Fruit fly (Drosophila melanogaster) whole organism, embryonic: Measurements from ENCODE around the gene CG17224.

Experiments
- B-H2 ChIP-seq: fragments of 200-800 bp; sonication (Bioruptor generic); optimal IDR thresholded peaks from 2 replicates; lab custom pipeline; 2018; ENCODE audit warnings: missing biosample characterization, mild to moderate bottlenecking, missing genetic modification characterization
- CG11696 ChIP-seq: fragments of 200-800 bp; sonication (Bioruptor generic); IDR thresholded peaks from 2 replicates; pipeline ENCODE4 v1.3.6; 2022; ENCODE audit warnings: missing biosample characterization, missing genetic modification characterization
- CG12219 ChIP-seq: fragments of 200-800 bp; sonication (Bioruptor generic); optimal IDR thresholded peaks from 3 replicates; lab custom pipeline; 2018; ENCODE audit warnings: missing biosample characterization, mild to moderate bottlenecking, missing genetic modification characterization
- CG12391 ChIP-seq: fragments of 200-800 bp; sonication (Bioruptor generic); optimal IDR thresholded peaks from 3 replicates; lab custom pipeline; 2018; ENCODE audit warnings: missing biosample characterization, mild to moderate bottlenecking, missing genetic modification characterization, moderate library complexity
- CG12744 ChIP-seq: fragments of 200-800 bp; sonication (Bioruptor generic); optimal IDR thresholded peaks from 2 replicates; lab custom pipeline; 2016; ENCODE audit warnings: missing biosample characterization, missing genetic modification characterization
- CG14441 ChIP-seq: fragments of 200-800 bp; sonication (Bioruptor generic); IDR thresholded peaks from 2 replicates; pipeline ENCODE4 v1.3.6; 2022; ENCODE audit warnings: missing biosample characterization, missing genetic modification characterization
- CG18599 ChIP-seq: fragments of 200-800 bp; sonication (Bioruptor generic); optimal IDR thresholded peaks from 3 replicates; lab custom pipeline; 2017; ENCODE audit warnings: missing biosample characterization, missing genetic modification characterization, mild to moderate bottlenecking, moderate library complexity, missing genetic modification reagents
- CG2129 ChIP-seq: fragments of 200-800 bp; sonication (Bioruptor generic); IDR thresholded peaks from 2 replicates; pipeline ENCODE4 v1.3.6; 2022; ENCODE audit warnings: missing biosample characterization, missing genetic modification characterization; ENCODE audit not compliant: partially characterized antibody
- CG2199 ChIP-seq: fragments of 200-800 bp; sonication (Bioruptor generic); IDR thresholded peaks from 3 replicates; pipeline ENCODE4 v1.3.6; 2022; ENCODE audit warnings: missing biosample characterization, missing genetic modification characterization
- CG30020 ChIP-seq: fragments of 200-800 bp; optimal IDR thresholded peaks from 2 replicates; lab custom pipeline; 2019; ENCODE audit warnings: missing biosample characterization, mild to moderate bottlenecking, missing genetic modification characterization, moderate library complexity
- CG3838 ChIP-seq: fragments of 200-800 bp; sonication (Bioruptor generic); optimal IDR thresholded peaks from 3 replicates; lab custom pipeline; 2016; ENCODE audit warnings: missing biosample characterization, missing genetic modification characterization
- CG43689 ChIP-seq: fragments of 200-800 bp; sonication (Bioruptor generic); IDR thresholded peaks from 2 replicates; pipeline ENCODE4 v1.3.6; 2022; ENCODE audit warnings: missing biosample characterization, missing genetic modification characterization
- CG4617 ChIP-seq: fragments of 200-800 bp; sonication (Bioruptor generic); optimal IDR thresholded peaks from 3 replicates; lab custom pipeline; 2016; ENCODE audit warnings: missing biosample characterization, missing genetic modification characterization, borderline replicate concordance
- CG7556 ChIP-seq: fragments of 200-800 bp; sonication (Bioruptor generic); optimal IDR thresholded peaks from 2 replicates; lab custom pipeline; 2017; ENCODE audit warnings: missing biosample characterization, mild to moderate bottlenecking, missing genetic modification characterization
- CG8089 ChIP-seq: fragments of 200-800 bp; sonication (Bioruptor generic); optimal IDR thresholded peaks from 3 replicates; lab custom pipeline; 2016; ENCODE audit warnings: missing biosample characterization, missing genetic modification characterization
- CG8478 ChIP-seq: fragments of >200 bp; optimal IDR thresholded peaks from 2 replicates; lab custom pipeline; 2018
- CG9215 ChIP-seq: fragments of 200-800 bp; sonication (Bioruptor generic); IDR thresholded peaks from 2 replicates; pipeline ENCODE4 v1.3.6; 2022; ENCODE audit warnings: missing biosample characterization, missing genetic modification characterization
- D19A ChIP-seq: fragments of 200-800 bp; optimal IDR thresholded peaks from 3 replicates; lab custom pipeline; 2019; ENCODE audit warnings: missing biosample characterization, mild to moderate bottlenecking, missing genetic modification characterization, moderate library complexity
- Dbx ChIP-seq: fragments of 200-800 bp; sonication (Bioruptor generic); IDR thresholded peaks from 3 replicates; pipeline ENCODE4 v1.3.6; 2022; ENCODE audit warnings: missing biosample characterization, missing genetic modification characterization
- Dek ChIP-seq: fragments of 200-800 bp; sonication (Bioruptor generic); optimal IDR thresholded peaks from 3 replicates; lab custom pipeline; 2019; ENCODE audit warnings: missing biosample characterization, mild to moderate bottlenecking, missing genetic modification characterization, moderate library complexity
- E2f1 ChIP-seq: fragments of 200-800 bp; sonication (Bioruptor generic); IDR thresholded peaks from 2 replicates; pipeline ENCODE4 v1.3.6; 2022; ENCODE audit warnings: missing biosample characterization, missing genetic modification characterization
- HLH3B ChIP-seq: fragments of 200-800 bp; sonication (Bioruptor generic); IDR thresholded peaks from 2 replicates; pipeline ENCODE4 v1.3.6; 2022; ENCODE audit warnings: missing biosample characterization, missing genetic modification characterization
- HmgD ChIP-seq: fragments of 200-800 bp; sonication (Bioruptor generic); optimal IDR thresholded peaks from 3 replicates; lab custom pipeline; 2016; ENCODE audit warnings: missing biosample characterization, missing genetic modification characterization
- Lhr ChIP-seq: fragments of 200-800 bp; sonication (Bioruptor generic); optimal IDR thresholded peaks from 3 replicates; lab custom pipeline; 2017; ENCODE audit warnings: mild to moderate bottlenecking, missing biosample characterization, missing genetic modification reagents, missing genetic modification characterization
- Meics ChIP-seq: fragments of 200-800 bp; sonication (Bioruptor generic); optimal IDR thresholded peaks from 2 replicates; lab custom pipeline; 2017; ENCODE audit warnings: missing biosample characterization, mild to moderate bottlenecking, missing genetic modification characterization
- NK7.1 ChIP-seq: fragments of 200-800 bp; sonication (Bioruptor generic); optimal IDR thresholded peaks from 3 replicates; lab custom pipeline; 2016; ENCODE audit warnings: missing biosample characterization, missing genetic modification characterization
- Nf-YC ChIP-seq: fragments of 200-800 bp; optimal IDR thresholded peaks from 3 replicates; lab custom pipeline; 2019; ENCODE audit warnings: missing biosample characterization, mild to moderate bottlenecking, missing genetic modification characterization, moderate library complexity
- Pdp1 ChIP-seq, 2 experiments: fragments of 200-800 bp; sonication (Bioruptor generic); optimal IDR thresholded peaks; 3 replicates each; lab custom pipeline; 2016; ENCODE audit warnings: missing biosample characterization in 2 of 2, missing genetic modification characterization in 2 of 2, mild to moderate bottlenecking in 1 of 2, moderate library complexity in 1 of 2
- Ravus ChIP-seq: fragments of 200-800 bp; sonication (Bioruptor generic); IDR thresholded peaks from 2 replicates; pipeline ENCODE4 v1.3.6; 2022; ENCODE audit warnings: missing biosample characterization, missing genetic modification characterization
- Spps ChIP-seq: fragments of 200-800 bp; sonication (Bioruptor generic); optimal IDR thresholded peaks from 2 replicates; lab custom pipeline; 2018; ENCODE audit warnings: missing biosample characterization, mild to moderate bottlenecking, missing genetic modification characterization
- Tbp ChIP-seq: fragments of >200 bp; optimal IDR thresholded peaks from 2 replicates; lab custom pipeline; 2018; ENCODE audit warnings: missing biosample characterization, missing genetic modification characterization
- ci ChIP-seq: fragments of 200-800 bp; sonication (Bioruptor generic); IDR thresholded peaks from 3 replicates; pipeline ENCODE4 v1.3.6; 2022; ENCODE audit warnings: missing biosample characterization, missing genetic modification characterization
- exex ChIP-seq: fragments of 200-800 bp; sonication (Bioruptor generic); optimal IDR thresholded peaks from 4 replicates; lab custom pipeline; 2018; ENCODE audit warnings: missing biosample characterization, mild to moderate bottlenecking, missing genetic modification characterization, moderate library complexity
- fd3F ChIP-seq: fragments of 200-800 bp; sonication (Bioruptor generic); optimal IDR thresholded peaks from 2 replicates; lab custom pipeline; 2018; ENCODE audit warnings: missing biosample characterization, mild to moderate bottlenecking, missing genetic modification characterization, moderate library complexity
- grau ChIP-seq: fragments of 200-800 bp; optimal IDR thresholded peaks from 3 replicates; lab custom pipeline; 2019; ENCODE audit warnings: missing biosample characterization, mild to moderate bottlenecking, missing genetic modification characterization, moderate library complexity
- hb ChIP-seq: fragments of 200-800 bp; sonication (Bioruptor generic); IDR thresholded peaks from 3 replicates; pipeline ENCODE4 v1.3.6; 2022; ENCODE audit warnings: missing biosample characterization, missing genetic modification characterization; ENCODE audit not compliant: partially characterized antibody
- klu ChIP-seq: fragments of 200-800 bp; sonication (Bioruptor generic); IDR thresholded peaks from 2 replicates; pipeline ENCODE4 v1.3.6; 2022; ENCODE audit warnings: missing biosample characterization, missing genetic modification characterization
- nom ChIP-seq: fragments of 200-800 bp; sonication (Bioruptor generic); optimal IDR thresholded peaks from 2 replicates; lab custom pipeline; 2017; ENCODE audit warnings: missing biosample characterization, missing genetic modification characterization, mild to moderate bottlenecking, moderate library complexity, missing genetic modification reagents
- otp ChIP-seq: fragments of 200-800 bp; sonication (Bioruptor generic); IDR thresholded peaks from 3 replicates; pipeline ENCODE4, ENCODE4 v1.3.6; 2022; ENCODE audit warnings: missing biosample characterization, missing genetic modification characterization
- schlank ChIP-seq: fragments of 200-800 bp; sonication (Bioruptor generic); optimal IDR thresholded peaks from 2 replicates; lab custom pipeline; 2018; ENCODE audit warnings: missing biosample characterization, mild to moderate bottlenecking, missing genetic modification characterization
- slp2 ChIP-seq: fragments of 200-800 bp; sonication (Bioruptor generic); optimal IDR thresholded peaks from 2 replicates; lab custom pipeline; 2016; ENCODE audit warnings: missing biosample characterization, missing genetic modification characterization
- so ChIP-seq: fragments of 200-800 bp; sonication (Bioruptor generic); IDR thresholded peaks from 3 replicates; pipeline ENCODE4 v1.3.6; 2022; ENCODE audit warnings: missing biosample characterization, missing genetic modification characterization
- sob ChIP-seq: fragments of 200-800 bp; sonication (Bioruptor generic); IDR thresholded peaks from 2 replicates; pipeline ENCODE4 v1.3.6; 2022; ENCODE audit warnings: missing biosample characterization, missing genetic modification characterization
- stc ChIP-seq: fragments of 200-800 bp; sonication (Bioruptor generic); IDR thresholded peaks from 2 replicates; pipeline ENCODE4 v1.3.6; 2022; ENCODE audit warnings: missing biosample characterization, missing genetic modification characterization
- tap ChIP-seq: fragments of 200-800 bp; optimal IDR thresholded peaks from 3 replicates; lab custom pipeline; 2019; ENCODE audit warnings: missing biosample characterization, mild to moderate bottlenecking, missing genetic modification characterization, moderate library complexity
- toy ChIP-seq: fragments of 200-800 bp; sonication (Bioruptor generic); IDR thresholded peaks from 2 replicates; pipeline ENCODE4 v1.3.6; 2022; ENCODE audit warnings: missing biosample characterization, missing genetic modification characterization
- wdn ChIP-seq: fragments of 200-800 bp; sonication (Bioruptor generic); IDR thresholded peaks from 2 replicates; pipeline ENCODE4 v1.3.6; 2022; ENCODE audit warnings: missing biosample characterization, missing genetic modification characterization
- wek ChIP-seq: fragments of 200-800 bp; sonication (Bioruptor generic); optimal IDR thresholded peaks from 3 replicates; lab custom pipeline; 2018; ENCODE audit warnings: missing biosample characterization, mild to moderate bottlenecking, missing genetic modification characterization, moderate library complexity
- zen ChIP-seq: fragments of 200-800 bp; sonication (Bioruptor generic); optimal IDR thresholded peaks from 3 replicates; lab custom pipeline; 2018; ENCODE audit warnings: missing biosample characterization, mild to moderate bottlenecking, missing genetic modification characterization, moderate library complexity
- zf30C ChIP-seq: fragments of 200-800 bp; sonication (Bioruptor generic); optimal IDR thresholded peaks from 3 replicates; lab custom pipeline; 2018; ENCODE audit warnings: missing biosample characterization, mild to moderate bottlenecking, missing genetic modification characterization

CG17224 gene

DNA sequence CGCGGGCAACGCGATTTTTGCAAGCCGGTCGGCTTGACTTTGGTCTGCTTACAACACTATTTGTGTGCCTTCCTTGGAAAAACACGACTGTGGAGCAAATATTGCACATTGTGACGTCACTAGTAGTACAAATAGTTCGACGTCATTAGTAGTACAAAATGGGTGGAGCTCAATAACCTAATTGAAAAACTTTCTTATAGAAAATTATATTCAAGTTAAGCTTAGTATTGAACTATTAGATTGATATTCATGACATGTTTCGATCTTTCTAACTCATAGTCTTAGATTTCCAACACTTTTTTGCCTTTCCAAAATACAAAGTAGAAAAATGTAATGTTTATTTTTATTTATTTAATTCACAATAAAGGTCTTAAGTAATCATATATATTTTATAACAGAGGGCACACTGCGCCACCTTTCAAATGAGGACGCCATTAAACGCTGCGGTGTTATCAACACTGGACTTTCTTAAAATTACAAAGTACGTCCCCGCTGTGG lies 45.6 kb downstream of the CG17224 start, which contains the start of the genes Rrp1 and gammaTub23C (continued):
- TF ChIP-seq E2f1 (GFP tag; lab: Robert Waterston, UW) = peak; percentile 79
- peak; percentile 72 for TF ChIP-seq CG3838 (GFP tag; lab: Kevin White, UChicago)
- TF ChIP-seq CG8478 = no peak
- TF ChIP-seq slp2 (GFP tag; lab: Kevin White, UChicago) = peak; percentile 62
- TF ChIP-seq hb (GFP tag; lab: Robert Waterston, UW) = no peak
- TF ChIP-seq zen (tag; lab: Kevin White, UChicago) = peak; percentile 81
- TF ChIP-seq Spps (tag; lab: Kevin White, UChicago) = peak; percentile 70
- no peak for TF ChIP-seq zf30C (GFP tag; lab: Kevin White, UChicago)
- TF ChIP-seq CG12219 (GFP tag; lab: Kevin White, UChicago) = peak; percentile 69
- peak; percentile 94 for TF ChIP-seq CG7556
- peak; percentile 94 for TF ChIP-seq CG12391 (tag; lab: Kevin White, UChicago)
- peak; percentile 48 for TF ChIP-seq CG12744 (GFP tag; lab: Kevin White, UChicago)
- peak; percentile 92 for TF ChIP-seq CG18599 (GFP tag; lab: Kevin White, UChicago)
- no peak for TF ChIP-seq CG2199
- TF ChIP-seq tap = peak; percentile 78
- 0 out of 2 replicates have a peak, but pooled peaks have one; percentile 38 for TF ChIP-seq CG11696
- peak; percentile 91 for TF ChIP-seq grau (tag; lab: Kevin White, UChicago)
- TF ChIP-seq Pdp1 (GFP tag; optimal IDR thresholded peaks at IDR 0.05; lab: Kevin White, UChicago) = peak; percentile 80 to 81
- peak; percentile 56; the same call in 2 of the 3 replicates for TF ChIP-seq ci (GFP tag; lab: Robert Waterston, UW)
- TF ChIP-seq Tbp (GFP tag; lab: Kevin White, UChicago) = no peak
- peak; percentile 85 for TF ChIP-seq klu
- TF ChIP-seq HmgD = peak; percentile 6
- 0 out of 2 replicates have a peak, but pooled peaks have one; percentile 21 for TF ChIP-seq CG43689 (GFP tag; lab: Robert Waterston, UW)
- peak; percentile 84 for TF ChIP-seq CG4617 (GFP tag; lab: Kevin White, UChicago)
- TF ChIP-seq HLH3B (GFP tag; lab: Robert Waterston, UW) = peak; percentile 80
- peak; percentile 83 for TF ChIP-seq Dbx
- no peak; the same call in 1 of the 2 replicates for TF ChIP-seq wdn (GFP tag; lab: Robert Waterston, UW)
- TF ChIP-seq D19A (tag; lab: Kevin White, UChicago) = peak; percentile 83
- peak; percentile 63 for TF ChIP-seq exex (tag; lab: Kevin White, UChicago)
- peak; percentile 74 for TF ChIP-seq Lhr (GFP tag; lab: Kevin White, UChicago)
- TF ChIP-seq Dek (tag; lab: Kevin White, UChicago) = peak; percentile 85
- peak; percentile 50 for TF ChIP-seq NK7.1 (GFP tag; lab: Kevin White, UChicago)
- no peak for TF ChIP-seq CG2129 (GFP tag; lab: Robert Waterston, UW)
- peak; percentile 81 for TF ChIP-seq CG14441 (GFP tag; lab: Robert Waterston, UW)
- peak; percentile 89 for TF ChIP-seq CG9215 (GFP tag; lab: Robert Waterston, UW)
- no peak for TF ChIP-seq wek (GFP tag; lab: Kevin White, UChicago)
- peak; percentile 93 for TF ChIP-seq Meics (GFP tag; lab: Kevin White, UChicago)
- TF ChIP-seq sob (GFP tag; lab: Robert Waterston, UW) = peak; percentile 76; the same call in 1 of the 2 replicates
- TF ChIP-seq toy (GFP tag; lab: Robert Waterston, UW) = 0 out of 2 replicates have a peak, but pooled peaks have one; percentile 17
- peak; percentile 83 for TF ChIP-seq B-H2 (GFP tag; lab: Kevin White, UChicago)
- TF ChIP-seq fd3F = peak; percentile 83
- TF ChIP-seq nom (GFP tag; lab: Kevin White, UChicago) = peak; percentile 84
- peak; percentile 84 for TF ChIP-seq Nf-YC (tag; lab: Kevin White, UChicago)
- peak; percentile 67 for TF ChIP-seq CG8089 (GFP tag; lab: Kevin White, UChicago)
- TF ChIP-seq Ravus = peak; percentile 34
- peak; percentile 59; the same call in 1 of the 3 replicates for TF ChIP-seq so (GFP tag; lab: Robert Waterston, UW)
- peak; percentile 42; the same call in 1 of the 2 replicates for TF ChIP-seq stc (GFP tag; lab: Robert Waterston, UW)
- peak; percentile 46; the same call in 1 of the 3 replicates for TF ChIP-seq otp (GFP tag; lab: Robert Waterston, UW)
- TF ChIP-seq CG30020 = peak; percentile 83
- TF ChIP-seq schlank (tag; lab: Kevin White, UChicago) = peak; percentile 56
